Worm (Caenorhabditis elegans): Measurements from ENCODE around the gene F07F6.2.

DNA sequence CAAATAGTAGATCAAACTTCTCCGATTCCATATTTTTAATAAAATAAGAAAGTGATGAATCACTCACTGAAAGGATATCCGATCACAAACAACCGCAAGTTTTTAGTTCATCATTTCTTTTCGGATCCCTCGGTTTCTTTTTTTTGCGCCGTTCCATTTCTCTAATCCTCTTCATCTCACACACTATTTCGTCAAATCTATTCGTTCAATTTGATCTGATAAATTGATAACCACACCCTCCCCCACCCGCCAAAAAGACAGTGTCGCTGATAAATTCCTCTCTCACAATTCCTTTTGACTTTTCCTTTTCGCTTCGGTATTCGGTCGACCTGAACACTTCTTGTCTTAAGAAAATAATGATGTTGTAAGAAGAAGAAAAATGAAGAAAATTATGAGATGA lies 29.5 kb downstream of the F07F6.2 start:
- TF ChIP-seq Y53G8AR.9 (GFP tag; conservative IDR thresholded peaks at IDR 0.05) (no peak), mel-28 (tag; optimal IDR thresholded peaks at IDR 0.05; ENCODE audit: borderline replicate concordance) (no peak), F37B4.10 (GFP tag; IDR thresholded peaks at IDR 0.05) (no peak), mcd-1 (GFP tag; IDR thresholded peaks at IDR 0.05) (no peak)
